Worm (Caenorhabditis elegans): ENCODE data around the gene nep-3.

DNA sequence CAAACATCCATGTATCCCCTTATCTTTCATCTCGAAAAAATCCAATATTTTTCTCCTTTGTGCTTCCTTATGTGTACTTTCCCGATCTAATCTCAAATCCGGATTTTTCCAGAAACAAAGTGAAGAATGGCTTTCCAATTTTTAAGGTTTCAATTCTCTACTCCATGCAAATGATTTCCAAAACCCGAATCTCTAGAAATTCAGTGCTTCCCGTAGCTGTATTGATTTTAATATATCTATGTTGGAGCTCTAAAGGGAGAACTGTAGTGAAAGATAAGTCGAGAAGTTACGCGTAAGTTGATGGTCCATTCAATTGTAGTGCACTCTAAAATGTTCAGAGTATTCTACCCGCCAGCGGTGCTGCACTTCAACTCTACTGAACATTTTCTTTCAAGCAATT, 37.5 kb downstream of the nep-3 start, which contains the start of gene C17A2.4:
- TF ChIP-seq klf-2 (GFP tag; conservative IDR thresholded peaks at IDR 0.05), result no peak
- no peak for TF ChIP-seq ztf-29 (GFP tag; IDR thresholded peaks at IDR 0.05)
- TF ChIP-seq med-1 (GFP tag; optimal IDR thresholded peaks at IDR 0.05; ENCODE audit: insufficient read depth), result no peak
- TF ChIP-seq ref-1 (GFP tag; conservative IDR thresholded peaks at IDR 0.05), result no peak
- TF ChIP-seq tab-1 (GFP tag; IDR thresholded peaks at IDR 0.05), result no peak
- TF ChIP-seq flt-1 (GFP tag; IDR thresholded peaks at IDR 0.05), result no peak

Measured in whole organism, midembryonic.